Fruit fly (Drosophila melanogaster) whole organism, pupa: ENCODE data around the gene kar.

Experiments
- CG10348 ChIP-seq: fragments of 200-800 bp; sonication (Bioruptor generic); IDR thresholded peaks from 2 replicates; pipeline ENCODE4 v1.3.6; 2022; ENCODE audit warnings: missing biosample characterization, missing genetic modification characterization
- CG12605 ChIP-seq: fragments of 200-800 bp; sonication (Bioruptor generic); IDR thresholded peaks from 2 replicates; pipeline ENCODE4 v1.3.6; 2022; ENCODE audit warnings: missing biosample characterization, missing genetic modification characterization
- CG15710 ChIP-seq: fragments of 200-800 bp; sonication (Bioruptor generic); optimal IDR thresholded peaks from 2 replicates; lab custom pipeline; 2018; ENCODE audit warnings: missing biosample characterization, mild to moderate bottlenecking, missing genetic modification characterization, moderate library complexity
- CG32121 ChIP-seq: fragments of 200-800 bp; sonication (Bioruptor generic); IDR thresholded peaks from 2 replicates; pipeline ENCODE4 v1.3.6; 2022; ENCODE audit warnings: missing biosample characterization, missing genetic modification characterization
- CG9948 ChIP-seq: fragments of 200-800 bp; sonication (Bioruptor generic); optimal IDR thresholded peaks from 2 replicates; lab custom pipeline; 2018; ENCODE audit warnings: missing biosample characterization, mild to moderate bottlenecking, missing genetic modification characterization, moderate library complexity
- D1 ChIP-seq: fragments of 200-800 bp; sonication (Bioruptor generic); optimal IDR thresholded peaks from 2 replicates; lab custom pipeline; 2018; ENCODE audit warnings: missing biosample characterization, mild to moderate bottlenecking, missing genetic modification characterization, moderate library complexity
- EcR ChIP-seq: fragments of 200-800 bp; sonication (Bioruptor generic); optimal IDR thresholded peaks from 3 replicates; lab custom pipeline; 2019; ENCODE audit warnings: missing biosample characterization, missing genetic modification characterization, mild to moderate bottlenecking, moderate library complexity, missing genetic modification reagents
- Ets98B ChIP-seq: fragments of 200-800 bp; sonication (Bioruptor generic); IDR thresholded peaks from 2 replicates; pipeline ENCODE4 v1.3.6; 2022; ENCODE audit warnings: missing biosample characterization, missing genetic modification characterization
- Pif1A ChIP-seq: fragments of 200-800 bp; sonication (Bioruptor generic); optimal IDR thresholded peaks from 3 replicates; lab custom pipeline; 2016; ENCODE audit warnings: missing biosample characterization, missing genetic modification characterization
- fd96Ca ChIP-seq: fragments of 200-800 bp; sonication (Bioruptor generic); IDR thresholded peaks from 3 replicates; pipeline ENCODE4 v1.3.6; 2022; ENCODE audit warnings: missing biosample characterization, missing genetic modification characterization
- rn ChIP-seq: fragments of 200-800 bp; sonication (Bioruptor generic); IDR thresholded peaks from 2 replicates; pipeline ENCODE4 v1.3.6; 2022; ENCODE audit warnings: missing biosample characterization, missing genetic modification characterization

dm6 chr3R:12722392-12722914, 33.3 kb upstream of the kar start, which contains the start of gene Men:
- TF ChIP-seq D1 (tag; lab: Kevin White, UChicago) (no peak), EcR (GFP tag; lab: Kevin White, UChicago) (no peak), Pif1A (GFP tag; lab: Kevin White, UChicago) (peak; percentile 41), CG9948 (tag; lab: Kevin White, UChicago) (peak; percentile 56), Ets98B (GFP tag; lab: Robert Waterston, UW) (peak; percentile 25; the same call in 1 of the 2 replicates), CG32121 (GFP tag; lab: Robert Waterston, UW) (peak; percentile 76), rn (GFP tag; lab: Robert Waterston, UW) (peak; percentile 57), CG15710 (tag; lab: Kevin White, UChicago) (peak; percentile 68), CG10348 (GFP tag; lab: Robert Waterston, UW) (peak; percentile 45; the same call in 1 of the 2 replicates), fd96Ca (GFP tag; lab: Robert Waterston, UW) (peak; percentile 47; the same call in 1 of the 3 replicates), CG12605 (GFP tag; lab: Robert Waterston, UW) (0 out of 2 replicates have a peak, but pooled peaks have one; percentile 33)
